Worm (Caenorhabditis elegans) whole organism, L4 larva: ENCODE data around the gene dml-1.

ENCODE experiments used
- ceh-28 ChIP-seq: fragments of 150-350 bp; optimal IDR thresholded peaks from 2 replicates; lab custom pipeline; 2014; ENCODE audit warnings: missing biosample characterization, missing genetic modification reagents, missing genetic modification characterization
- ctbp-1 ChIP-seq: fragments of 200-800 bp; sonication (Bioruptor generic); IDR thresholded peaks from 2 replicates; pipeline ENCODE4 v1.3.6; 2022; ENCODE audit warnings: missing genetic modification reagents, missing genetic modification characterization, missing compliant biosample characterization
- dpl-1 ChIP-seq: fragments of 150-350 bp; optimal IDR thresholded peaks from 2 replicates; lab custom pipeline; 2014; ENCODE audit warnings: missing biosample characterization, missing genetic modification reagents, missing genetic modification characterization
- egl-27 ChIP-seq: sonication (generic microtip); optimal IDR thresholded peaks from 3 replicates; lab custom pipeline; 2017; ENCODE audit warnings: missing biosample characterization, missing genetic modification reagents, missing genetic modification characterization
- hlh-30 ChIP-seq: sonication (generic microtip); optimal IDR thresholded peaks from 2 replicates; lab custom pipeline; 2017; ENCODE audit warnings: antibody characterized with exemption, mild to moderate bottlenecking, missing genetic modification characterization, missing compliant biosample characterization; ENCODE audit not compliant: insufficient read depth
- lsy-2 ChIP-seq, 2 experiments: fragments of 150-350 bp in 1 of 2; sonication (generic microtip) in 1 of 2; optimal IDR thresholded peaks; 2 replicates each; lab custom pipeline; 2014 to 2017; ENCODE audit warnings: missing biosample characterization in 2 of 2, missing genetic modification characterization in 2 of 2
- nhr-25 ChIP-seq: sonication (generic microtip); optimal IDR thresholded peaks from 2 replicates; lab custom pipeline; 2017; ENCODE audit warnings: missing genetic modification characterization, mild to moderate bottlenecking, missing compliant biosample characterization, antibody characterized with exemption, moderate library complexity, borderline replicate concordance; ENCODE audit not compliant: insufficient read depth
- nhr-77 ChIP-seq: fragments of 150-350 bp; optimal IDR thresholded peaks from 2 replicates; lab custom pipeline; 2014; ENCODE audit warnings: missing biosample characterization, missing genetic modification characterization
- snpc-1.2 ChIP-seq: fragments of 200-800 bp; sonication (Bioruptor generic); IDR thresholded peaks from 2 replicates; pipeline ENCODE4 v1.3.6; 2022; ENCODE audit warnings: missing genetic modification reagents, missing genetic modification characterization, missing compliant biosample characterization
- unc-39 ChIP-seq: sonication (generic microtip); optimal IDR thresholded peaks from 2 replicates; lab custom pipeline; 2017; ENCODE audit warnings: missing biosample characterization, missing genetic modification characterization
- zip-11 ChIP-seq: fragments of 200-800 bp; sonication (Bioruptor generic); IDR thresholded peaks from 2 replicates; pipeline ENCODE4 v1.3.6; 2022; ENCODE audit warnings: missing genetic modification characterization, missing compliant biosample characterization

DNA sequence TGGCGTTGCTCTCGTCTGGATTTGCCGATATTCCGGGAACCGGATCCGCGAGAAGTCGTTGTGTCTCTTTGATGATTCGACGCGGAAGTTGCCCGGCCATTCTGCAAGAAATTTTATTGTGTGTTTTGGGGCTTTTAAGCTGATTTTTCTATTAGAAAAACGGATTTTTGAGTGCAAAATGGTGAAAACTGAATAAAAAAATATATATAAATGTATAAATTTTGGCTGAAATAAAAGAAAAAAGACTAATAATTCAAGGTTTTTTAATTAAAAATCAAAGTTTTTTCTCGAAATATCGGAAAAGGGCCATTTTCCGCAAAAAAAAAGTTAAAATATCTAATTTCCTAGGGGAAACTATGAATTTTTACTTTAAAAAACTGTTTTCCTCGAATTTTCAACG, 38.8 kb downstream of the dml-1 start, which contains the start of gene ubc-13:
- TF ChIP-seq lsy-2 (tag; optimal IDR thresholded peaks at IDR 0.05; lab: Kevin White, UChicago), result no peak
- TF ChIP-seq nhr-25, result no peak
- no peak for TF ChIP-seq nhr-77
- no peak for TF ChIP-seq unc-39 (tag; lab: Kevin White, UChicago)
- TF ChIP-seq ceh-28 (tag; lab: Kevin White, UChicago), result no peak
- TF ChIP-seq dpl-1 (GFP tag; lab: Kevin White, UChicago), result no peak
- no peak for TF ChIP-seq snpc-1.2 (GFP tag; lab: Robert Waterston, UW)
- TF ChIP-seq zip-11 (GFP tag; lab: Robert Waterston, UW), result no peak
- no peak for TF ChIP-seq egl-27 (tag; lab: Kevin White, UChicago)
- no peak for TF ChIP-seq ctbp-1 (GFP tag; lab: Robert Waterston, UW)
- TF ChIP-seq hlh-30 (tag; lab: Kevin White, UChicago), result no peak
